Worm (Caenorhabditis elegans): Measurements from ENCODE around the gene T26A8.4.
A peak's percentile ranks its signal among the peaks of the same experiment; 100 is the strongest.

T26A8.4 gene

ce11 chrIV:8380266-8380850, 52.3 kb downstream of the T26A8.4 start (continued):
- TF ChIP-seq lin-13 (GFP tag; optimal IDR thresholded peaks at IDR 0.05) (no peak), nhr-77 (tag; optimal IDR thresholded peaks at IDR 0.05) (peak; percentile 41), D1046.2 (GFP tag; IDR thresholded peaks at IDR 0.05) (no peak), hmg-1.1 (GFP tag; IDR thresholded peaks at IDR 0.05) (no peak), daf-8 (GFP tag; IDR thresholded peaks at IDR 0.05) (no peak), gei-8 (GFP tag; optimal IDR thresholded peaks at IDR 0.05) (no peak), ceh-82 (tag; optimal IDR thresholded peaks at IDR 0.05) (no peak), hlh-30 (tag; optimal IDR thresholded peaks at IDR 0.05; ENCODE audit: insufficient read depth) (no peak), daf-19 (GFP tag; conservative IDR thresholded peaks at IDR 0.05) (no peak), spr-1 (tag; optimal IDR thresholded peaks at IDR 0.05) (no peak), R02D3.7 (tag; optimal IDR thresholded peaks at IDR 0.05) (no peak), ceh-28 (tag; optimal IDR thresholded peaks at IDR 0.05) (no peak), nhr-76 (tag; optimal IDR thresholded peaks at IDR 0.05) (no peak), aly-2 (tag; optimal IDR thresholded peaks at IDR 0.05) (no peak), duxl-1 (tag; optimal IDR thresholded peaks at IDR 0.05; ENCODE audit: poor library complexity) (no peak), ceh-32 (tag; optimal IDR thresholded peaks at IDR 0.05; ENCODE audit: poor library complexity) (no peak), mes-2 (tag; optimal IDR thresholded peaks at IDR 0.05; ENCODE audit: poor library complexity, severe bottlenecking) (no peak), daf-12 (tag; optimal IDR thresholded peaks at IDR 0.05) (no peak), lin-15B (tag; optimal IDR thresholded peaks at IDR 0.05) (no peak), dpl-1 (GFP tag; optimal IDR thresholded peaks at IDR 0.05) (no peak), lin-29 (GFP tag; IDR thresholded peaks at IDR 0.05) (no peak), ZK546.5 (tag; optimal IDR thresholded peaks at IDR 0.05) (no peak), ztf-11 (tag; optimal IDR thresholded peaks at IDR 0.05) (no peak)

ce11 chrIV:8379683-8380082, 53.0 kb downstream of the T26A8.4 start, which contains the start of gene praf-3:
Gene praf-3 (plus strand): TSS chrIV:8379983.
- TF ChIP-seq F44E2.7 (GFP tag; IDR thresholded peaks at IDR 0.05) (no peak), ces-1 (GFP tag; optimal IDR thresholded peaks at IDR 0.05) (no peak), ZK546.5 (tag; optimal IDR thresholded peaks at IDR 0.05) (no peak), jun-1 (tag; optimal IDR thresholded peaks at IDR 0.05) (no peak), fos-1 (tag; optimal IDR thresholded peaks at IDR 0.05) (no peak), pqm-1 (tag; optimal IDR thresholded peaks at IDR 0.05) (no peak)

ce11 chrIV:8379278-8379677, 53.4 kb downstream of the T26A8.4 start, which contains the start of gene nap-1:
Gene nap-1 (minus strand): TSS chrIV:8379319.
- TF ChIP-seq vab-7 (GFP tag; IDR thresholded peaks at IDR 0.05): no peak
- TF ChIP-seq ceh-32 (tag; optimal IDR thresholded peaks at IDR 0.05; ENCODE audit: poor library complexity): no peak
- TF ChIP-seq D1046.2 (GFP tag; IDR thresholded peaks at IDR 0.05): no peak
- TF ChIP-seq F37D6.2 (tag; optimal IDR thresholded peaks at IDR 0.05): no peak
- peak; percentile 23; the same call in 1 of the 2 replicates for TF ChIP-seq T26A8.4 (GFP tag; IDR thresholded peaks at IDR 0.05)
- TF ChIP-seq ceh-44 (GFP tag; IDR thresholded peaks at IDR 0.05): no peak
- TF ChIP-seq lin-38 (GFP tag; IDR thresholded peaks at IDR 0.05): peak; percentile 58
- peak; percentile 44; the same call in 1 of the 2 replicates for TF ChIP-seq dmd-6 (GFP tag; IDR thresholded peaks at IDR 0.05)
- TF ChIP-seq pqm-1 (tag; optimal IDR thresholded peaks at IDR 0.05): peak; percentile 20
- peak; percentile 8 for TF ChIP-seq ztf-7 (tag; optimal IDR thresholded peaks at IDR 0.05)
- no peak for TF ChIP-seq ZK546.5 (tag; optimal IDR thresholded peaks at IDR 0.05)
- no peak for TF ChIP-seq pha-4 (GFP tag; IDR thresholded peaks at IDR 0.05)
- TF ChIP-seq pha-4 (tag; optimal IDR thresholded peaks at IDR 0.05): peak; percentile 95
- TF ChIP-seq skn-1 (tag; optimal IDR thresholded peaks at IDR 0.05): no peak
- peak; percentile 67 for TF ChIP-seq dpl-1 (GFP tag; optimal IDR thresholded peaks at IDR 0.05)
- peak; percentile 73 for TF ChIP-seq T20F7.1 (GFP tag; optimal IDR thresholded peaks at IDR 0.05)
- TF ChIP-seq lin-13 (GFP tag; optimal IDR thresholded peaks at IDR 0.05): peak; percentile 84
- peak; percentile 59 for TF ChIP-seq hlh-11 (tag; optimal IDR thresholded peaks at IDR 0.05)
- peak; percentile 63 for TF ChIP-seq hmg-1.1 (GFP tag; IDR thresholded peaks at IDR 0.05)
- peak; percentile 57 for TF ChIP-seq rbr-2 (tag; optimal IDR thresholded peaks at IDR 0.05)
- peak; percentile 91 for TF ChIP-seq R02D3.7 (tag; optimal IDR thresholded peaks at IDR 0.05)
- peak in 1 of 2 experiments; percentile 12 for TF ChIP-seq mdl-1 (tag; optimal IDR thresholded peaks at IDR 0.05)
- no peak for TF ChIP-seq unc-39 (tag; optimal IDR thresholded peaks at IDR 0.05)
- peak; percentile 35 for TF ChIP-seq unc-130 (GFP tag; optimal IDR thresholded peaks at IDR 0.05)
- TF ChIP-seq unc-62 (GFP tag; optimal IDR thresholded peaks at IDR 0.05 in 1 of 2): peak in 1 of 2 experiments; percentile 20
- no peak for TF ChIP-seq unc-62 (tag; optimal IDR thresholded peaks at IDR 0.05)
- TF ChIP-seq hlh-30 (tag; optimal IDR thresholded peaks at IDR 0.05; ENCODE audit: insufficient read depth): peak; percentile 78
- no peak for TF ChIP-seq cey-2 (tag; optimal IDR thresholded peaks at IDR 0.05; ENCODE audit: borderline replicate concordance, insufficient read depth)
- TF ChIP-seq egl-27 (tag; optimal IDR thresholded peaks at IDR 0.05): no peak

Measured in whole organism, L4 larva.